Worm (Caenorhabditis elegans) whole organism, L3 larva: ENCODE results near the gene W04E12.9.

ENCODE experiments used
- R02D3.7 ChIP-seq: fragments of 150-350 bp; optimal IDR thresholded peaks from 2 replicates; lab custom pipeline; 2014; ENCODE audit warnings: missing biosample characterization, missing genetic modification characterization
- aly-2 ChIP-seq: fragments of 150-350 bp; optimal IDR thresholded peaks from 2 replicates; lab custom pipeline; 2014; ENCODE audit warnings: missing biosample characterization, missing genetic modification characterization
- ama-1 ChIP-seq: fragments of 150-350 bp; optimal IDR thresholded peaks from 2 replicates; lab custom pipeline; 2018
- ceh-16 ChIP-seq: sonication (generic microtip); optimal IDR thresholded peaks from 2 replicates; lab custom pipeline; 2017; ENCODE audit warnings: missing biosample characterization, missing genetic modification characterization
- ceh-28 ChIP-seq: fragments of 150-350 bp; optimal IDR thresholded peaks from 2 replicates; lab custom pipeline; 2014; ENCODE audit warnings: missing biosample characterization, missing genetic modification reagents, missing genetic modification characterization
- ceh-82 ChIP-seq: fragments of 150-350 bp; optimal IDR thresholded peaks from 2 replicates; lab custom pipeline; 2014; ENCODE audit warnings: missing biosample characterization, missing genetic modification characterization
- ceh-9 ChIP-seq: sonication (generic microtip); optimal IDR thresholded peaks from 2 replicates; lab custom pipeline; 2018; ENCODE audit warnings: missing biosample characterization, missing genetic modification characterization
- daf-12 ChIP-seq: fragments of 150-350 bp; optimal IDR thresholded peaks from 2 replicates; lab custom pipeline; 2014; ENCODE audit warnings: missing biosample characterization, missing genetic modification reagents, missing genetic modification characterization
- egl-5 ChIP-seq: fragments of 150-350 bp; optimal IDR thresholded peaks from 2 replicates; lab custom pipeline; 2017; ENCODE audit warnings: missing biosample characterization, missing genetic modification reagents, missing genetic modification characterization, inconsistent platforms
- elt-1 ChIP-seq: fragments of 150-350 bp; optimal IDR thresholded peaks from 2 replicates; lab custom pipeline; 2014; ENCODE audit warnings: missing biosample characterization, missing genetic modification characterization
- elt-2 ChIP-seq: sonication (generic microtip); optimal IDR thresholded peaks from 2 replicates; lab custom pipeline; 2016; ENCODE audit warnings: missing genetic modification reagents, mild to moderate bottlenecking, missing genetic modification characterization, missing compliant biosample characterization
- elt-3 ChIP-seq, 3 experiments: fragments of 150-350 bp in 1 of 3; sonication (generic microtip) in 2 of 3; optimal IDR thresholded peaks; 2 replicates in 2 of 3; 4 replicates in 1 of 3; lab custom pipeline; 2014 to 2017; ENCODE audit warnings: missing biosample characterization in 3 of 3, missing genetic modification characterization in 3 of 3
- eor-1 ChIP-seq, 2 experiments: fragments of 150-350 bp; optimal IDR thresholded peaks; 2 replicates each; lab custom pipeline; 2014 to 2018; ENCODE audit warnings: missing biosample characterization in 2 of 2, missing genetic modification characterization in 2 of 2
- fkh-2 ChIP-seq: fragments of 150-350 bp; optimal IDR thresholded peaks from 2 replicates; lab custom pipeline; 2014; ENCODE audit warnings: missing biosample characterization, missing genetic modification reagents, missing genetic modification characterization
- hmg-11 ChIP-seq: sonication (generic microtip); optimal IDR thresholded peaks from 2 replicates; lab custom pipeline; 2016; ENCODE audit warnings: missing genetic modification characterization, missing compliant biosample characterization
- jun-1 ChIP-seq: fragments of 150-350 bp; optimal IDR thresholded peaks from 2 replicates; lab custom pipeline; 2014; ENCODE audit warnings: missing biosample characterization, missing genetic modification reagents, missing genetic modification characterization
- lin-15B ChIP-seq: fragments of 150-350 bp; optimal IDR thresholded peaks from 2 replicates; lab custom pipeline; 2014; ENCODE audit warnings: missing biosample characterization, missing genetic modification characterization
- lin-39 ChIP-seq: fragments of 150-350 bp; optimal IDR thresholded peaks from 2 replicates; lab custom pipeline; 2018; ENCODE audit warnings: missing biosample characterization, missing genetic modification reagents, missing genetic modification characterization
- mdl-1 ChIP-seq: fragments of 150-350 bp; optimal IDR thresholded peaks from 2 replicates; lab custom pipeline; 2014; ENCODE audit warnings: missing biosample characterization, missing genetic modification characterization
- mml-1 ChIP-seq: fragments of 150-350 bp; sonication (generic microtip); optimal IDR thresholded peaks from 3 replicates; lab custom pipeline; 2014; ENCODE audit warnings: missing biosample characterization, missing genetic modification characterization
- nfya-1 ChIP-seq: sonication (generic microtip); optimal IDR thresholded peaks from 2 replicates; lab custom pipeline; 2017; ENCODE audit warnings: missing genetic modification characterization, mild to moderate bottlenecking, missing compliant biosample characterization, antibody characterized with exemption, moderate library complexity; ENCODE audit not compliant: insufficient read depth
- nhr-11 ChIP-seq: fragments of 150-350 bp; optimal IDR thresholded peaks from 2 replicates; lab custom pipeline; 2014; ENCODE audit warnings: missing biosample characterization, missing genetic modification characterization
- nhr-12 ChIP-seq: fragments of 150-350 bp; optimal IDR thresholded peaks from 2 replicates; lab custom pipeline; 2014; ENCODE audit warnings: missing biosample characterization, missing genetic modification characterization
- nhr-23 ChIP-seq: fragments of 150-350 bp; optimal IDR thresholded peaks from 2 replicates; lab custom pipeline; 2014; ENCODE audit warnings: missing biosample characterization, missing genetic modification reagents, missing genetic modification characterization
- nhr-237 ChIP-seq: fragments of 150-350 bp; optimal IDR thresholded peaks from 2 replicates; lab custom pipeline; 2014; ENCODE audit warnings: missing biosample characterization, missing genetic modification characterization
- nhr-25 ChIP-seq: sonication (generic microtip); optimal IDR thresholded peaks from 2 replicates; lab custom pipeline; 2017; ENCODE audit warnings: missing biosample characterization, missing genetic modification characterization
- nhr-28 ChIP-seq: fragments of 150-350 bp; optimal IDR thresholded peaks from 2 replicates; lab custom pipeline; 2014; ENCODE audit warnings: missing biosample characterization, missing genetic modification characterization
- nhr-43 ChIP-seq: sonication (generic microtip); optimal IDR thresholded peaks from 2 replicates; lab custom pipeline; 2016; ENCODE audit warnings: mild to moderate bottlenecking, missing genetic modification characterization, missing compliant biosample characterization; ENCODE audit not compliant: poor library complexity, severe bottlenecking
- nhr-76 ChIP-seq: fragments of 150-350 bp; sonication (generic microtip); optimal IDR thresholded peaks from 5 replicates; lab custom pipeline; 2014; ENCODE audit warnings: missing biosample characterization, missing genetic modification characterization
- nhr-77 ChIP-seq: fragments of 150-350 bp; optimal IDR thresholded peaks from 2 replicates; lab custom pipeline; 2014; ENCODE audit warnings: missing biosample characterization, missing genetic modification characterization
- pha-4 ChIP-seq: fragments of 150-350 bp; optimal IDR thresholded peaks from 2 replicates; lab custom pipeline; 2014; ENCODE audit warnings: missing biosample characterization, missing genetic modification reagents, missing genetic modification characterization
- pqm-1 ChIP-seq: fragments of 150-350 bp; optimal IDR thresholded peaks from 2 replicates; lab custom pipeline; 2017; ENCODE audit warnings: missing biosample characterization, missing genetic modification characterization, inconsistent platforms
- sea-2 ChIP-seq: fragments of 150-350 bp; sonication (generic microtip); optimal IDR thresholded peaks from 4 replicates; lab custom pipeline; 2014; ENCODE audit warnings: missing biosample characterization, missing genetic modification reagents, missing genetic modification characterization
- skn-1 ChIP-seq: fragments of 150-350 bp; optimal IDR thresholded peaks from 2 replicates; lab custom pipeline; 2014; ENCODE audit warnings: missing biosample characterization, missing genetic modification characterization
- snpc-4 ChIP-seq: fragments of 150-350 bp; optimal IDR thresholded peaks from 2 replicates; lab custom pipeline; 2014; ENCODE audit warnings: missing biosample characterization, missing genetic modification characterization
- tbx-2 ChIP-seq: sonication (generic microtip); optimal IDR thresholded peaks from 2 replicates; lab custom pipeline; 2016; ENCODE audit warnings: mild to moderate bottlenecking, missing genetic modification characterization, missing compliant biosample characterization
- unc-39 ChIP-seq: sonication (generic microtip); optimal IDR thresholded peaks from 4 replicates; lab custom pipeline; 2017; ENCODE audit warnings: missing biosample characterization, missing genetic modification characterization
- zag-1 ChIP-seq: fragments of 150-350 bp; optimal IDR thresholded peaks from 2 replicates; lab custom pipeline; 2014; ENCODE audit warnings: missing biosample characterization, missing genetic modification characterization
- ztf-11 ChIP-seq: fragments of 150-350 bp; optimal IDR thresholded peaks from 2 replicates; lab custom pipeline; 2014; ENCODE audit warnings: missing biosample characterization, missing genetic modification characterization
- ztf-4 ChIP-seq: fragments of 150-350 bp; optimal IDR thresholded peaks from 2 replicates; lab custom pipeline; 2014; ENCODE audit warnings: missing biosample characterization, missing genetic modification characterization

Gene W04E12.9

ce11 chrV:19730280-19730679, 26.1 kb upstream of the W04E12.9 start, which contains the start of gene Y116F11A.1:
Gene Y116F11A.1 (plus strand): TSS chrV:19730580.
- TF ChIP-seq ama-1 (lab: Kevin White, UChicago) (no peak), nhr-11 (no peak), ztf-4 (no peak), pqm-1 (tag; lab: Kevin White, UChicago) (no peak), jun-1 (tag; lab: Kevin White, UChicago) (no peak), aly-2 (no peak), skn-1 (tag; lab: Kevin White, UChicago) (no peak), R02D3.7 (no peak), nfya-1 (tag; lab: Kevin White, UChicago) (no peak), ceh-28 (no peak), eor-1 (tag; optimal IDR thresholded peaks at IDR 0.05; lab: Kevin White, UChicago) (no peak)

- TF ChIP-seq unc-39 (tag; lab: Kevin White, UChicago) (no peak), nhr-28 (tag; lab: Kevin White, UChicago) (no peak), ama-1 (lab: Kevin White, UChicago) (no peak), ceh-16 (tag; lab: Kevin White, UChicago) (no peak), tbx-2 (tag; lab: Kevin White, UChicago) (no peak), skn-1 (tag; lab: Kevin White, UChicago) (no peak), elt-2 (tag; lab: Kevin White, UChicago) (no peak), nhr-237 (tag; lab: Kevin White, UChicago) (no peak), nhr-25 (tag; lab: Kevin White, UChicago) (no peak), jun-1 (tag; lab: Kevin White, UChicago) (no peak), lin-15B (tag; lab: Kevin White, UChicago) (no peak), fkh-2 (tag; lab: Kevin White, UChicago) (no peak), zag-1 (tag; lab: Kevin White, UChicago) (no peak), elt-3 (tag; optimal IDR thresholded peaks at IDR 0.05; lab: Kevin White, UChicago) (no peak), nhr-76 (tag; lab: Kevin White, UChicago) (no peak), mdl-1 (tag; lab: Kevin White, UChicago) (no peak), ztf-11 (tag; lab: Kevin White, UChicago) (no peak), ztf-4 (no peak), snpc-4 (tag; lab: Kevin White, UChicago) (no peak)
These were observed 22.6 kb upstream of the W04E12.9 start for ce11 chrV:19733728-19734127.

- TF ChIP-seq aly-2, result no peak
- no peak for TF ChIP-seq nhr-23 (tag; lab: Kevin White, UChicago)
- no peak for TF ChIP-seq lin-39 (tag; lab: Kevin White, UChicago)
- no peak for TF ChIP-seq nhr-77 (tag; lab: Kevin White, UChicago)
- TF ChIP-seq ceh-9 (tag; lab: Kevin White, UChicago), result no peak
- no peak for TF ChIP-seq nfya-1 (tag; lab: Kevin White, UChicago)
- TF ChIP-seq jun-1 (tag; lab: Kevin White, UChicago), result no peak
- no peak for TF ChIP-seq elt-3 (tag; optimal IDR thresholded peaks at IDR 0.05; lab: Kevin White, UChicago)
- TF ChIP-seq elt-1 (tag; lab: Kevin White, UChicago), result no peak
- TF ChIP-seq sea-2, result no peak
- no peak for TF ChIP-seq mdl-1 (tag; lab: Kevin White, UChicago)
- TF ChIP-seq hmg-11 (tag; lab: Kevin White, UChicago), result no peak
- TF ChIP-seq elt-2 (tag; lab: Kevin White, UChicago), result no peak
These were observed 18.9 kb upstream of the W04E12.9 start, which contains the start of gene W04E12.7 for ce11 chrV:19737458-19737857. Gene W04E12.7 (minus strand): TSS chrV:19737558.

ce11 chrV:19738117-19738516, 18.2 kb upstream of the W04E12.9 start, which contains the start of gene fbxa-131:
Gene fbxa-131 (plus strand): TSS chrV:19738417.
- TF ChIP-seq elt-2 (tag; lab: Kevin White, UChicago) (no peak), pha-4 (tag; lab: Kevin White, UChicago) (no peak)

- no peak for TF ChIP-seq mml-1 (tag; lab: Kevin White, UChicago)
- no peak for TF ChIP-seq lin-39 (tag; lab: Kevin White, UChicago)
- no peak for TF ChIP-seq nhr-43 (tag; lab: Kevin White, UChicago)
- TF ChIP-seq nhr-23 (tag; lab: Kevin White, UChicago), result no peak
- TF ChIP-seq eor-1 (tag; optimal IDR thresholded peaks at IDR 0.05; lab: Kevin White, UChicago), result no peak
- no peak for TF ChIP-seq egl-5 (tag; lab: Kevin White, UChicago)
- no peak for TF ChIP-seq mdl-1 (tag; lab: Kevin White, UChicago)
- no peak for TF ChIP-seq daf-12 (tag; lab: Kevin White, UChicago)
- no peak for TF ChIP-seq nhr-11
- TF ChIP-seq snpc-4 (tag; lab: Kevin White, UChicago), result no peak
- TF ChIP-seq nhr-237 (tag; lab: Kevin White, UChicago), result no peak
- no peak for TF ChIP-seq nhr-12 (tag; lab: Kevin White, UChicago)
- no peak for TF ChIP-seq nfya-1 (tag; lab: Kevin White, UChicago)
- no peak for TF ChIP-seq ceh-28
- TF ChIP-seq ceh-82, result no peak
- TF ChIP-seq R02D3.7, result no peak
- no peak for TF ChIP-seq pqm-1 (tag; lab: Kevin White, UChicago)
These were observed 15.3 kb upstream of the W04E12.9 start, which contains the start of gene W04E12.2 for ce11 chrV:19741034-19741433. Gene W04E12.2 (minus strand): TSS chrV:19741134.
